Worm (Caenorhabditis elegans) whole organism, L1 larva: ENCODE measurements around the gene srx-66.

ENCODE experiments used
- ama-1 ChIP-seq: fragments of 150-350 bp; optimal IDR thresholded peaks from 2 replicates; lab custom pipeline; 2014
- hlh-4 ChIP-seq: sonication (generic microtip); optimal IDR thresholded peaks from 2 replicates; lab custom pipeline; 2016; ENCODE audit warnings: mild to moderate bottlenecking, missing genetic modification characterization, missing compliant biosample characterization
- lsy-2 ChIP-seq, 2 experiments: fragments of 150-350 bp; optimal IDR thresholded peaks; 2 replicates each; lab custom pipeline; 2014; ENCODE audit warnings: missing biosample characterization in 2 of 2, missing genetic modification characterization in 2 of 2
- mdl-1 ChIP-seq, 2 experiments: fragments of 150-350 bp; optimal IDR thresholded peaks; 2 replicates each; lab custom pipeline; 2014 to 2017; ENCODE audit warnings: missing biosample characterization in 2 of 2, missing genetic modification characterization in 2 of 2, inconsistent platforms in 1 of 2
- nhr-19 ChIP-seq: fragments of 200-800 bp; sonication (Bioruptor generic); conservative IDR thresholded peaks from 2 replicates; pipeline ENCODE4 v1.3.6; 2022; ENCODE audit warnings: missing genetic modification characterization, missing compliant biosample characterization
- skn-1 ChIP-seq: fragments of 150-350 bp; optimal IDR thresholded peaks from 2 replicates; lab custom pipeline; 2014; ENCODE audit warnings: missing biosample characterization, missing genetic modification characterization
- tbx-2 ChIP-seq: sonication (generic microtip); optimal IDR thresholded peaks from 2 replicates; lab custom pipeline; 2016; ENCODE audit warnings: missing genetic modification characterization, missing compliant biosample characterization
- ztf-11 ChIP-seq, 2 experiments: sonication (generic microtip); optimal IDR thresholded peaks; 2 replicates each; lab custom pipeline; 2016 to 2017; ENCODE audit warnings: missing genetic modification characterization in 2 of 2, missing biosample characterization in 1 of 2, missing compliant biosample characterization in 1 of 2
- ztf-4 ChIP-seq: fragments of 150-350 bp; optimal IDR thresholded peaks from 2 replicates; lab custom pipeline; 2014; ENCODE audit warnings: missing biosample characterization, missing genetic modification characterization

ce11 chrV:3931326-3931725, 11.9 kb downstream of the srx-66 start, which contains the start of gene srx-63:
- TF ChIP-seq hlh-4 (tag; lab: Kevin White, UChicago) (no peak), ztf-11 (tag; optimal IDR thresholded peaks at IDR 0.05; lab: Kevin White, UChicago) (no peak), nhr-19 (no peak), lsy-2 (tag; optimal IDR thresholded peaks at IDR 0.05; lab: Kevin White, UChicago) (no peak), skn-1 (tag; lab: Kevin White, UChicago) (no peak), tbx-2 (no peak), mdl-1 (tag; optimal IDR thresholded peaks at IDR 0.05; lab: Kevin White, UChicago) (no peak), ama-1 (lab: Kevin White, UChicago) (no peak), ztf-4 (no peak)
